Fruit fly (Drosophila melanogaster) whole organism, embryonic: ENCODE data around the gene CG44000.

Experiments used
- Bgb ChIP-seq: fragments of 200-800 bp; sonication (Bioruptor generic); IDR thresholded peaks from 2 replicates; pipeline ENCODE4 v1.3.6; 2022; ENCODE audit warnings: missing biosample characterization, missing genetic modification characterization; ENCODE audit not compliant: partially characterized antibody
- CG11247 ChIP-seq: fragments of 200-800 bp; sonication (Bioruptor generic); IDR thresholded peaks from 2 replicates; pipeline ENCODE4 v1.3.6; 2022; ENCODE audit warnings: missing biosample characterization, missing genetic modification characterization
- CG11504 ChIP-seq: fragments of 200-800 bp; sonication (Bioruptor generic); optimal IDR thresholded peaks from 3 replicates; lab custom pipeline; 2019; ENCODE audit warnings: missing biosample characterization, mild to moderate bottlenecking, missing genetic modification characterization, moderate library complexity
- CG13775 ChIP-seq: fragments of 200-800 bp; sonication (Bioruptor generic); optimal IDR thresholded peaks from 3 replicates; lab custom pipeline; 2017; ENCODE audit warnings: missing biosample characterization, mild to moderate bottlenecking, missing genetic modification characterization
- CG14667 ChIP-seq: fragments of 200-800 bp; sonication (Bioruptor generic); IDR thresholded peaks from 2 replicates; pipeline ENCODE4 v1.3.6; 2022; ENCODE audit warnings: missing biosample characterization, missing genetic modification characterization
- CG15479 ChIP-seq: fragments of 200-800 bp; sonication (Bioruptor generic); optimal IDR thresholded peaks from 3 replicates; lab custom pipeline; 2019; ENCODE audit warnings: missing biosample characterization, mild to moderate bottlenecking, missing genetic modification characterization, moderate library complexity
- CG15514 ChIP-seq: fragments of 200-800 bp; sonication (Bioruptor generic); optimal IDR thresholded peaks from 3 replicates; lab custom pipeline; 2017; ENCODE audit warnings: missing biosample characterization, missing genetic modification characterization, mild to moderate bottlenecking, moderate library complexity, missing genetic modification reagents
- CG1647 ChIP-seq: fragments of 200-800 bp; sonication (Bioruptor generic); optimal IDR thresholded peaks from 3 replicates; lab custom pipeline; 2016; ENCODE audit warnings: missing biosample characterization, missing genetic modification characterization
- CG17612 ChIP-seq: fragments of 200-800 bp; sonication (Bioruptor generic); IDR thresholded peaks from 2 replicates; pipeline ENCODE4 v1.3.6; 2022; ENCODE audit warnings: missing biosample characterization, missing genetic modification characterization
- CG17802 ChIP-seq: fragments of 200-800 bp; sonication (Bioruptor generic); optimal IDR thresholded peaks from 2 replicates; lab custom pipeline; 2018; ENCODE audit warnings: missing biosample characterization, mild to moderate bottlenecking, missing genetic modification characterization, moderate library complexity
- CG2120 ChIP-seq: fragments of 200-800 bp; sonication (Bioruptor generic); optimal IDR thresholded peaks from 3 replicates; lab custom pipeline; 2016; ENCODE audit warnings: missing biosample characterization, missing genetic modification characterization
- CG2889 ChIP-seq: fragments of 200-800 bp; sonication (Bioruptor generic); IDR thresholded peaks from 3 replicates; pipeline ENCODE4 v1.3.6; 2022; ENCODE audit warnings: missing biosample characterization, missing genetic modification characterization
- CG43689 ChIP-seq: fragments of 200-800 bp; sonication (Bioruptor generic); IDR thresholded peaks from 2 replicates; pipeline ENCODE4 v1.3.6; 2022; ENCODE audit warnings: missing biosample characterization, missing genetic modification characterization
- CG4404 ChIP-seq: fragments of 200-800 bp; sonication (Bioruptor generic); IDR thresholded peaks from 2 replicates; pipeline ENCODE4 v1.3.6; 2022; ENCODE audit warnings: missing biosample characterization, missing genetic modification characterization
- CG4617 ChIP-seq: fragments of 200-800 bp; sonication (Bioruptor generic); optimal IDR thresholded peaks from 3 replicates; lab custom pipeline; 2016; ENCODE audit warnings: missing biosample characterization, missing genetic modification characterization, borderline replicate concordance
- CG5180 ChIP-seq: fragments of 200-800 bp; sonication (Bioruptor generic); optimal IDR thresholded peaks from 3 replicates; lab custom pipeline; 2017; ENCODE audit warnings: missing biosample characterization, missing genetic modification characterization, mild to moderate bottlenecking, moderate library complexity, missing genetic modification reagents
- CG5245 ChIP-seq: fragments of 200-800 bp; sonication (Bioruptor generic); optimal IDR thresholded peaks from 3 replicates; lab custom pipeline; 2016; ENCODE audit warnings: missing biosample characterization, missing genetic modification characterization
- CG6654 ChIP-seq: fragments of 200-800 bp; sonication (Bioruptor generic); optimal IDR thresholded peaks from 2 replicates; lab custom pipeline; 2017; ENCODE audit warnings: missing biosample characterization, mild to moderate bottlenecking, missing genetic modification characterization
- CG6813 ChIP-seq: fragments of 200-800 bp; sonication (Bioruptor generic); optimal IDR thresholded peaks from 2 replicates; lab custom pipeline; 2017; ENCODE audit warnings: missing biosample characterization, missing genetic modification characterization, mild to moderate bottlenecking, moderate library complexity, missing genetic modification reagents
- CG6854 ChIP-seq: fragments of 200-800 bp; sonication (Bioruptor generic); optimal IDR thresholded peaks from 3 replicates; lab custom pipeline; 2017; ENCODE audit warnings: missing biosample characterization, mild to moderate bottlenecking, missing genetic modification characterization
- CG7372 ChIP-seq: fragments of 200-800 bp; sonication (Bioruptor generic); IDR thresholded peaks from 2 replicates; pipeline ENCODE4 v1.3.6; 2022; ENCODE audit warnings: missing biosample characterization, missing genetic modification characterization
- CG7839 ChIP-seq: fragments of 200-800 bp; sonication (Bioruptor generic); optimal IDR thresholded peaks from 3 replicates; lab custom pipeline; 2018; ENCODE audit warnings: missing biosample characterization, mild to moderate bottlenecking, missing genetic modification characterization, moderate library complexity
- CG7987 ChIP-seq: fragments of 200-800 bp; sonication (Bioruptor generic); optimal IDR thresholded peaks from 2 replicates; lab custom pipeline; 2018; ENCODE audit warnings: missing biosample characterization, mild to moderate bottlenecking, missing genetic modification characterization, moderate library complexity
- CG9215 ChIP-seq: fragments of 200-800 bp; sonication (Bioruptor generic); IDR thresholded peaks from 2 replicates; pipeline ENCODE4 v1.3.6; 2022; ENCODE audit warnings: missing biosample characterization, missing genetic modification characterization
- Chrac-16 ChIP-seq: fragments of 200-800 bp; sonication (Bioruptor generic); optimal IDR thresholded peaks from 3 replicates; lab custom pipeline; 2016; ENCODE audit warnings: missing biosample characterization, missing genetic modification characterization
- ERR ChIP-seq: fragments of 200-800 bp; sonication (Bioruptor generic); optimal IDR thresholded peaks from 2 replicates; lab custom pipeline; 2016; ENCODE audit warnings: missing biosample characterization, missing genetic modification characterization
- Fer2 ChIP-seq: fragments of 200-800 bp; sonication (Bioruptor generic); optimal IDR thresholded peaks from 2 replicates; lab custom pipeline; 2018; ENCODE audit warnings: missing biosample characterization, mild to moderate bottlenecking, missing genetic modification characterization, moderate library complexity
- Hey ChIP-seq: fragments of 200-800 bp; sonication (Bioruptor generic); optimal IDR thresholded peaks from 3 replicates; lab custom pipeline; 2018; ENCODE audit warnings: missing biosample characterization, mild to moderate bottlenecking, missing genetic modification characterization
- Hr39 ChIP-seq: fragments of >200 bp; optimal IDR thresholded peaks from 2 replicates; lab custom pipeline; 2017
- Hsf ChIP-seq: fragments of 200-800 bp; sonication (Bioruptor generic); optimal IDR thresholded peaks from 3 replicates; lab custom pipeline; 2016; ENCODE audit warnings: missing biosample characterization, missing genetic modification characterization
- Nf-YB ChIP-seq: fragments of 200-800 bp; sonication (Bioruptor generic); optimal IDR thresholded peaks from 3 replicates; lab custom pipeline; 2019; ENCODE audit warnings: missing biosample characterization, mild to moderate bottlenecking, missing genetic modification characterization, moderate library complexity
- NfI ChIP-seq: fragments of 200-800 bp; sonication (Bioruptor generic); optimal IDR thresholded peaks from 3 replicates; lab custom pipeline; 2018; ENCODE audit warnings: missing biosample characterization, mild to moderate bottlenecking, missing genetic modification characterization, moderate library complexity
- Six4 ChIP-seq: fragments of 200-800 bp; sonication (Bioruptor generic); optimal IDR thresholded peaks from 2 replicates; lab custom pipeline; 2016; ENCODE audit warnings: missing biosample characterization, missing genetic modification characterization
- bigmax ChIP-seq: fragments of 200-800 bp; sonication (Bioruptor generic); optimal IDR thresholded peaks from 2 replicates; lab custom pipeline; 2018; ENCODE audit warnings: missing biosample characterization, mild to moderate bottlenecking, missing genetic modification characterization
- bowl ChIP-seq: fragments of 200-800 bp; sonication (Bioruptor generic); IDR thresholded peaks from 2 replicates; pipeline ENCODE4 v1.3.6; 2022; ENCODE audit warnings: missing biosample characterization, missing genetic modification characterization
- dimm ChIP-seq: fragments of 200-800 bp; sonication (Bioruptor generic); IDR thresholded peaks from 2 replicates; pipeline ENCODE4 v1.3.6; 2022; ENCODE audit warnings: missing biosample characterization, missing genetic modification characterization
- dysf ChIP-seq: fragments of 200-800 bp; sonication (Bioruptor generic); IDR thresholded peaks from 3 replicates; pipeline ENCODE4 v1.3.6; 2022; ENCODE audit warnings: missing biosample characterization, missing genetic modification characterization
- inv ChIP-seq: fragments of 200-800 bp; sonication (Bioruptor generic); IDR thresholded peaks from 2 replicates; pipeline ENCODE4 v1.3.6; 2022; ENCODE audit warnings: missing biosample characterization, missing genetic modification characterization; ENCODE audit not compliant: partially characterized antibody
- ken ChIP-seq: fragments of 200-800 bp; sonication (Bioruptor generic); IDR thresholded peaks from 3 replicates; pipeline ENCODE4 v1.3.6; 2022; ENCODE audit warnings: missing biosample characterization, missing genetic modification characterization
- lmd ChIP-seq: fragments of 200-800 bp; sonication (Bioruptor generic); IDR thresholded peaks from 2 replicates; pipeline ENCODE4 v1.3.6; 2022; ENCODE audit warnings: missing biosample characterization, missing genetic modification characterization
- mld ChIP-seq: fragments of 200-800 bp; sonication (Bioruptor generic); IDR thresholded peaks from 3 replicates; pipeline ENCODE4 v1.3.6; 2022; ENCODE audit warnings: missing biosample characterization, missing genetic modification characterization; ENCODE audit not compliant: partially characterized antibody
- nerfin-2 ChIP-seq: fragments of 200-800 bp; sonication (Bioruptor generic); IDR thresholded peaks from 2 replicates; pipeline ENCODE4 v1.3.6; 2022; ENCODE audit warnings: missing biosample characterization, missing genetic modification characterization; ENCODE audit not compliant: partially characterized antibody
- otp ChIP-seq: fragments of 200-800 bp; sonication (Bioruptor generic); IDR thresholded peaks from 3 replicates; pipeline ENCODE4, ENCODE4 v1.3.6; 2022; ENCODE audit warnings: missing biosample characterization, missing genetic modification characterization
- pnt ChIP-seq: fragments of 200-800 bp; sonication (Bioruptor generic); optimal IDR thresholded peaks from 3 replicates; lab custom pipeline; 2016; ENCODE audit warnings: missing biosample characterization, missing genetic modification characterization
- run ChIP-seq: fragments of 200-800 bp; sonication (Bioruptor generic); optimal IDR thresholded peaks from 3 replicates; lab custom pipeline; 2018; ENCODE audit warnings: missing biosample characterization, mild to moderate bottlenecking, missing genetic modification characterization
- sqz ChIP-seq: fragments of 200-800 bp; sonication (Bioruptor generic); optimal IDR thresholded peaks from 3 replicates; lab custom pipeline; 2018; ENCODE audit warnings: missing biosample characterization, mild to moderate bottlenecking, missing genetic modification characterization
- tgo ChIP-seq: fragments of 200-800 bp; sonication (Bioruptor generic); IDR thresholded peaks from 3 replicates; pipeline ENCODE4 v1.3.6; 2022; ENCODE audit warnings: missing biosample characterization, missing genetic modification characterization
- zen ChIP-seq: fragments of 200-800 bp; sonication (Bioruptor generic); optimal IDR thresholded peaks from 3 replicates; lab custom pipeline; 2018; ENCODE audit warnings: missing biosample characterization, mild to moderate bottlenecking, missing genetic modification characterization, moderate library complexity
- zf30C ChIP-seq: fragments of 200-800 bp; sonication (Bioruptor generic); optimal IDR thresholded peaks from 3 replicates; lab custom pipeline; 2018; ENCODE audit warnings: missing biosample characterization, mild to moderate bottlenecking, missing genetic modification characterization

CG44000 gene

dm6 chr2L:5086905-5087522 lies 43.9 kb downstream of the CG44000 start (continued):
- TF ChIP-seq CG6813 (GFP tag; lab: Kevin White, UChicago) (peak; percentile 61), tgo (peak; percentile 39; the same call in 1 of the 3 replicates), zen (tag; lab: Kevin White, UChicago) (peak; percentile 58), CG5245 (GFP tag; lab: Kevin White, UChicago) (peak; percentile 69), CG13775 (peak; percentile 72), CG7987 (GFP tag; lab: Kevin White, UChicago) (peak; percentile 54), CG17802 (tag; lab: Kevin White, UChicago) (peak; percentile 34), CG15479 (GFP tag; lab: Kevin White, UChicago) (peak; percentile 22), CG11247 (GFP tag; lab: Robert Waterston, UW) (peak; percentile 31; the same call in 1 of the 2 replicates), CG1647 (GFP tag; lab: Kevin White, UChicago) (peak; percentile 82), CG4617 (GFP tag; lab: Kevin White, UChicago) (peak; percentile 49), NfI (GFP tag; lab: Kevin White, UChicago) (peak; percentile 79), CG7372 (GFP tag; lab: Robert Waterston, UW) (0 out of 2 replicates have a peak, but pooled peaks have one; percentile 46), ken (GFP tag; lab: Robert Waterston, UW) (0 out of 3 replicates have a peak, but pooled peaks have one; percentile 33), CG2120 (GFP tag; lab: Kevin White, UChicago) (peak; percentile 70), CG6654 (peak; percentile 35), Chrac-16 (GFP tag; lab: Kevin White, UChicago) (peak; percentile 42), Fer2 (tag; lab: Kevin White, UChicago) (peak; percentile 39), dysf (GFP tag; lab: Robert Waterston, UW) (peak; percentile 65), Hsf (GFP tag; lab: Kevin White, UChicago) (peak; percentile 72), Nf-YB (GFP tag; lab: Kevin White, UChicago) (peak; percentile 66), CG4404 (GFP tag; lab: Robert Waterston, UW) (no peak), CG43689 (peak; percentile 62; the same call in 1 of the 2 replicates), CG17612 (GFP tag; lab: Robert Waterston, UW) (no peak), sqz (peak; percentile 60), Hey (no peak), otp (GFP tag; lab: Robert Waterston, UW) (peak; percentile 70; the same call in 1 of the 3 replicates), zf30C (GFP tag; lab: Kevin White, UChicago) (no peak), CG14667 (peak; percentile 40; the same call in 1 of the 2 replicates), ERR (peak; percentile 34), bowl (GFP tag; lab: Robert Waterston, UW) (peak; percentile 38; the same call in 1 of the 2 replicates), Bgb (GFP tag; lab: Robert Waterston, UW) (no peak), CG2889 (GFP tag; lab: Robert Waterston, UW) (0 out of 3 replicates have a peak, but pooled peaks have one; percentile 17), CG7839 (tag; lab: Kevin White, UChicago) (peak; percentile 89), inv (GFP tag; lab: Robert Waterston, UW) (no peak), pnt (peak; percentile 60), dimm (GFP tag; lab: Robert Waterston, UW) (0 out of 2 replicates have a peak, but pooled peaks have one; percentile 17), Hr39 (lab: Kevin White, UChicago) (no peak), mld (GFP tag; lab: Robert Waterston, UW) (no peak), lmd (GFP tag; lab: Robert Waterston, UW) (peak; percentile 68), run (tag; lab: Kevin White, UChicago) (peak; percentile 67), nerfin-2 (no peak), CG5180 (peak; percentile 76), CG11504 (peak; percentile 90), bigmax (GFP tag; lab: Kevin White, UChicago) (no peak), CG15514 (peak; percentile 63), Six4 (peak; percentile 66), CG6854 (GFP tag; lab: Kevin White, UChicago) (peak; percentile 79), CG9215 (GFP tag; lab: Robert Waterston, UW) (peak; percentile 27; the same call in 1 of the 2 replicates)
